Worm (Caenorhabditis elegans): ENCODE measurements around the gene srh-130.

srh-130 gene

DNA sequence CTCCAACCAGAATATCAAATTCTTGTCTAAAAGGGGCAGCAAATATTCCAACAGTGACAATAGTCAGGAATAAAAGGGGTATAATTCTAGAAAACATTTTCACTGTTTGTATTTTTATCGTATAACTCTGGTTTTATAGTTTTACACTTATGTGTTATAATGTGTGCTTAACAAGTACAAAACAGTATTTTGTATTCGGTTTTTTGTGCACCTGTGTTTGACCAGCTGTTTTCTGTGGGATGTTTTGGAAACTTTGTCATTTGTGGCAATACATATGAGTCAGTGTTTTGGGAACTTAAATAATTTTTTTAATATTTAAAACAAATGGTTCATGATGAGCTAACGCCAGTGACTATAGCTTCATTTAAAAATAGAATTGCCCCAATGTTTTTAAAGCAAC lies 4.6 kb upstream of the srh-130 start, which contains the start of gene F14F9.6:
F14F9.6 (minus strand) TSS at position 101 of the 400 bp plus-strand sequence.
- TF ChIP-seq unc-55 (GFP tag; optimal IDR thresholded peaks at IDR 0.05) = no peak
- no peak for TF ChIP-seq hlh-8 (tag; optimal IDR thresholded peaks at IDR 0.05)
- no peak for TF ChIP-seq K02D7.2 (tag; optimal IDR thresholded peaks at IDR 0.05)
- TF ChIP-seq che-1 (tag; optimal IDR thresholded peaks at IDR 0.05) = no peak

DNA sequence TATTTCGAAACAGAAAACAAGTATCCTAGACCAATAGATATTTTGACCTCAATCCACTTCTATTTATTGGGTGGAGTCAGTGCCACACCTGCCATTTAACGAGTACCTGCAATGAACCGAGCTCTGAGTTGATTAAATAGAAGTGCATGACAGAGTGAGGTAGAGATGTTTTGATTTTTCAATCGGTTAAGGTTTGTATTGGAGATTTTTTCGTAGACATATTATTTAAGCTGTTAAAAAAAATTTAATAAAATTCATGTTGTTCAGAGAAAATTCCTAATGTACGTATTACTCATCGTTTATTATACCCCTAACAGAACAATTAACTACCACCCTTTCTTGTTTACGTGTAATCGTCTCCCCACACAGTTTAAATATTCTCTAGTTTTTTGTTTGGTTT lies 4.5 kb downstream of the srh-130 start, which contains the start of gene srx-38:
srx-38 (minus strand) TSS at position 101 of the 400 bp plus-strand sequence.
- TF ChIP-seq dve-1 (tag; optimal IDR thresholded peaks at IDR 0.05) (no peak), F13H6.1 (tag; optimal IDR thresholded peaks at IDR 0.05) (no peak), ceh-22 (tag; optimal IDR thresholded peaks at IDR 0.05) (no peak), zip-5 (tag; optimal IDR thresholded peaks at IDR 0.05) (no peak), hlh-6 (tag; optimal IDR thresholded peaks at IDR 0.05) (no peak), ceh-34 (tag; optimal IDR thresholded peaks at IDR 0.05) (no peak), pros-1 (tag; optimal IDR thresholded peaks at IDR 0.05) (no peak), ztf-16 (tag; optimal IDR thresholded peaks at IDR 0.05) (no peak), mec-3 (tag; optimal IDR thresholded peaks at IDR 0.05; ENCODE audit: borderline replicate concordance) (no peak), sox-4 (tag; optimal IDR thresholded peaks at IDR 0.05) (no peak)

DNA sequence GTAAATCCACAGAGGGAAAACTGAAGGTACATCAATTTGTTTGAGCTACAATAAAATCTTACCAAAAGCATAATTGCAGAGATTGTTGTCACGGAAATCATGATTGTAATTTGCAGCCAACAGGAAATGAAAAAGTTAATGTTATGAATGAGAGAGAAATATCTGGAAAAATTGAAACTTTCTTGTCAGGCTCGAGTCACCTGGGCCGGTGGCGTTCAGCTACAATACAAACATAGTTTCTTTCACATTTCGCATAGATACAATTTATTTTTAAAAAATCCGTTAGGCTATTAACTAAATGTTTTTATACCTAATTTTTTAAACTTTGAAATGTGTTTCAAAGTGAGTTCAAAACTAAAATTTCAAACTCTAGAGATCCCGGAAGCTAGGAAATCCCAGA lies 6.7 kb downstream of the srh-130 start, which contains the start of gene srx-39:
srx-39 (minus strand) TSS at position 101 of the 400 bp plus-strand sequence.
- no peak for TF ChIP-seq dmd-4 (tag; optimal IDR thresholded peaks at IDR 0.05; ENCODE audit: borderline replicate concordance)
- no peak for TF ChIP-seq tbx-2 (tag; optimal IDR thresholded peaks at IDR 0.05)
- no peak for TF ChIP-seq ceh-30 (tag; optimal IDR thresholded peaks at IDR 0.05)
- no peak for TF ChIP-seq ceh-18 (tag; optimal IDR thresholded peaks at IDR 0.05)
- no peak for TF ChIP-seq odd-2 (tag; optimal IDR thresholded peaks at IDR 0.05)
- no peak for TF ChIP-seq lim-6 (tag; optimal IDR thresholded peaks at IDR 0.05)
- no peak for TF ChIP-seq ceh-48 (tag; optimal IDR thresholded peaks at IDR 0.05)
- TF ChIP-seq hlh-13 (GFP tag; optimal IDR thresholded peaks at IDR 0.05) = no peak
- TF ChIP-seq ceh-14 (tag; optimal IDR thresholded peaks at IDR 0.05) = no peak
- TF ChIP-seq fkh-6 (tag; optimal IDR thresholded peaks at IDR 0.05) = no peak
- TF ChIP-seq F13H6.1 (tag; optimal IDR thresholded peaks at IDR 0.05) = no peak
- no peak for TF ChIP-seq ceh-19 (GFP tag; optimal IDR thresholded peaks at IDR 0.05)
- TF ChIP-seq C38D4.7 (GFP tag; optimal IDR thresholded peaks at IDR 0.05) = no peak
- TF ChIP-seq C08G9.2 (tag; optimal IDR thresholded peaks at IDR 0.05) = no peak
- no peak for TF ChIP-seq unc-42 (tag; optimal IDR thresholded peaks at IDR 0.05)
- TF ChIP-seq unc-3 (GFP tag; conservative IDR thresholded peaks at IDR 0.05) = no peak
- TF ChIP-seq unc-3 (tag; optimal IDR thresholded peaks at IDR 0.05) = no peak
- TF ChIP-seq nfya-1 (tag; optimal IDR thresholded peaks at IDR 0.05) = no peak
- no peak for TF ChIP-seq ceh-31 (tag; optimal IDR thresholded peaks at IDR 0.05)

DNA sequence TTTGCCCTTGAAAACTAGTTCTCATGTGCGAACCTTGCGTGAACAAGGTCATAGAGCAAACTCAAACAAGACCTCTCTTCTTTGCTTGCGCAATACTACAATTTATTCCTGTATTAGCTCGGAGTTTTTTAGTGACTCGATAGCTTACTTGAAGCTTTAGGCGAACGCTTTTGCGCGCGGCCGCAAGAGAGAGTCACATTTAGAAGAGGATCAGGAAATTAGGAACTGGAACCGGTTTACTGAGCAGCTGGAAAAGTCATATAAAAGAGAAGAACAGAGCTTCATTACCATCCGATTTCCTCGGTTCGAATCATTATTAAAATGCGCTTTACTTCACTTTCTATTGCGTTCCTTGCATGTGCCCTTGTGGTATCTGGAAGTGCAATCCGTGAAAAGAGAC lies 7.3 kb downstream of the srh-130 start, which contains the start of gene abu-15:
abu-15 (plus strand) TSS at position 301 of the 400 bp plus-strand sequence.
- no peak for TF ChIP-seq elt-2 (tag; optimal IDR thresholded peaks at IDR 0.05)
- TF ChIP-seq npax-4 (tag; optimal IDR thresholded peaks at IDR 0.05) = no peak
- TF ChIP-seq ceh-24 (tag; optimal IDR thresholded peaks at IDR 0.05) = no peak
- TF ChIP-seq ceh-45 (GFP tag; IDR thresholded peaks at IDR 0.05) = no peak
- TF ChIP-seq tbx-7 (tag; optimal IDR thresholded peaks at IDR 0.05) = no peak
- TF ChIP-seq ahr-1 (tag; optimal IDR thresholded peaks at IDR 0.05) = no peak
- TF ChIP-seq che-1 (tag; optimal IDR thresholded peaks at IDR 0.05) = no peak
- no peak for TF ChIP-seq fkh-6 (tag; optimal IDR thresholded peaks at IDR 0.05)
- TF ChIP-seq C08G9.2 (tag; optimal IDR thresholded peaks at IDR 0.05) = no peak
- TF ChIP-seq ceh-19 (GFP tag; optimal IDR thresholded peaks at IDR 0.05) = no peak
- no peak for TF ChIP-seq hlh-6 (tag; optimal IDR thresholded peaks at IDR 0.05)
- no peak for TF ChIP-seq hlh-30 (tag; optimal IDR thresholded peaks at IDR 0.05; ENCODE audit: insufficient read depth)
- TF ChIP-seq pax-1 (tag; optimal IDR thresholded peaks at IDR 0.05) = no peak
- no peak for TF ChIP-seq hlh-8 (tag; optimal IDR thresholded peaks at IDR 0.05)
- no peak for TF ChIP-seq ceh-2 (tag; optimal IDR thresholded peaks at IDR 0.05)
- TF ChIP-seq C38D4.7 (GFP tag; optimal IDR thresholded peaks at IDR 0.05) = no peak
- TF ChIP-seq unc-42 (tag; optimal IDR thresholded peaks at IDR 0.05) = no peak

All from whole organism, late embryonic.